Comparison of ENCODE assay signal across 1 worm cellular context in genomic region chrIV:12615122-12615745, ce11.
A peak's percentile ranks its signal among the peaks of the same experiment; 100 is the strongest.
TF ChIP-seq lines count a peak whose summit lies in the region.

No protein-coding gene starts in this region.

TF ChIP-seq in whole organism, L1 larva, 84 proteins besides CTCF, POLR2A, EP300 and RAD21 (continued from another document):
- TF ChIP-seq hlh-17 (GFP tag; optimal IDR thresholded peaks at IDR 0.05; lab: Kevin White, UChicago; ENCODE audit: borderline replicate concordance) (no peak), fkh-4 (tag; optimal IDR thresholded peaks at IDR 0.05; lab: Kevin White, UChicago; ENCODE audit: borderline replicate concordance) (no peak), nhr-71 (tag; optimal IDR thresholded peaks at IDR 0.05; lab: Kevin White, UChicago) (peak; percentile 37), nhr-237 (tag; optimal IDR thresholded peaks at IDR 0.05; lab: Kevin White, UChicago) (no peak)
